Fruit fly (Drosophila melanogaster) whole organism, embryonic: ENCODE measurements around the gene CG5687.

ENCODE experiments used
- Awh ChIP-seq: fragments of 200-800 bp; sonication (Bioruptor generic); IDR thresholded peaks from 2 replicates; pipeline ENCODE4, ENCODE4 v1.3.6; 2022; ENCODE audit warnings: missing biosample characterization, missing genetic modification characterization
- CG10321 ChIP-seq: fragments of 200-800 bp; sonication (Bioruptor generic); IDR thresholded peaks from 2 replicates; pipeline ENCODE4 v1.3.6; 2022; ENCODE audit warnings: missing biosample characterization, missing genetic modification characterization
- CG10543 ChIP-seq: fragments of 200-800 bp; sonication (Bioruptor generic); optimal IDR thresholded peaks from 3 replicates; lab custom pipeline; 2017; ENCODE audit warnings: missing biosample characterization, mild to moderate bottlenecking, missing genetic modification characterization, moderate library complexity
- CG12299 ChIP-seq: fragments of 200-800 bp; sonication (Bioruptor generic); optimal IDR thresholded peaks from 2 replicates; lab custom pipeline; 2018; ENCODE audit warnings: missing biosample characterization, mild to moderate bottlenecking, missing genetic modification characterization
- CG17568 ChIP-seq: fragments of 200-800 bp; sonication (Bioruptor generic); optimal IDR thresholded peaks from 2 replicates; lab custom pipeline; 2018; ENCODE audit warnings: missing biosample characterization, mild to moderate bottlenecking, missing genetic modification characterization, moderate library complexity
- CG1832 ChIP-seq: fragments of 200-800 bp; sonication (Bioruptor generic); optimal IDR thresholded peaks from 2 replicates; lab custom pipeline; 2017; ENCODE audit warnings: missing biosample characterization, mild to moderate bottlenecking, missing genetic modification characterization, inconsistent platforms
- CG30431 ChIP-seq: fragments of 200-800 bp; sonication (Bioruptor generic); optimal IDR thresholded peaks from 2 replicates; lab custom pipeline; 2017; ENCODE audit warnings: missing biosample characterization, missing genetic modification characterization
- CG4820 ChIP-seq: fragments of 200-800 bp; sonication (Bioruptor generic); optimal IDR thresholded peaks from 3 replicates; lab custom pipeline; 2016; ENCODE audit warnings: missing biosample characterization, missing genetic modification characterization
- CG4854 ChIP-seq: fragments of 200-800 bp; sonication (Bioruptor generic); optimal IDR thresholded peaks from 2 replicates; lab custom pipeline; 2016; ENCODE audit warnings: missing biosample characterization, missing genetic modification characterization, inconsistent platforms
- CG8478 ChIP-seq: fragments of >200 bp; optimal IDR thresholded peaks from 2 replicates; lab custom pipeline; 2018
- Chrac-16 ChIP-seq: fragments of 200-800 bp; sonication (Bioruptor generic); optimal IDR thresholded peaks from 3 replicates; lab custom pipeline; 2016; ENCODE audit warnings: missing biosample characterization, missing genetic modification characterization
- D19B ChIP-seq: fragments of 200-800 bp; sonication (Bioruptor generic); optimal IDR thresholded peaks from 2 replicates; lab custom pipeline; 2017; ENCODE audit warnings: missing biosample characterization, mild to moderate bottlenecking, missing genetic modification characterization
- Dbx ChIP-seq: fragments of 200-800 bp; sonication (Bioruptor generic); IDR thresholded peaks from 3 replicates; pipeline ENCODE4 v1.3.6; 2022; ENCODE audit warnings: missing biosample characterization, missing genetic modification characterization
- Dfd ChIP-seq, 2 experiments: fragments of >200 bp; optimal IDR thresholded peaks; 2 replicates each; lab custom pipeline; 2017; ENCODE audit warnings: missing biosample characterization in 2 of 2, missing genetic modification characterization in 2 of 2
- Dip2 ChIP-seq: fragments of 200-800 bp; sonication (Bioruptor generic); IDR thresholded peaks from 2 replicates; pipeline ENCODE4 v1.3.6; 2022; ENCODE audit warnings: missing biosample characterization, missing genetic modification characterization
- Elba2 ChIP-seq: fragments of 200-800 bp; sonication (Bioruptor generic); optimal IDR thresholded peaks from 3 replicates; lab custom pipeline; 2016; ENCODE audit warnings: missing biosample characterization, missing genetic modification characterization
- Hey ChIP-seq: fragments of 200-800 bp; sonication (Bioruptor generic); optimal IDR thresholded peaks from 3 replicates; lab custom pipeline; 2018; ENCODE audit warnings: missing biosample characterization, mild to moderate bottlenecking, missing genetic modification characterization
- Jarid2 ChIP-seq: fragments of 200-800 bp; sonication (Bioruptor generic); optimal IDR thresholded peaks from 3 replicates; lab custom pipeline; 2017; ENCODE audit warnings: mild to moderate bottlenecking, missing biosample characterization, missing genetic modification reagents, missing genetic modification characterization
- Lim3 ChIP-seq: fragments of 200-800 bp; sonication (Bioruptor generic); IDR thresholded peaks from 2 replicates; pipeline ENCODE4 v1.3.6; 2022; ENCODE audit warnings: missing biosample characterization, missing genetic modification characterization
- Meics ChIP-seq: fragments of 200-800 bp; sonication (Bioruptor generic); optimal IDR thresholded peaks from 2 replicates; lab custom pipeline; 2017; ENCODE audit warnings: missing biosample characterization, mild to moderate bottlenecking, missing genetic modification characterization
- Nf-YA ChIP-seq: fragments of 200-800 bp; sonication (Bioruptor generic); IDR thresholded peaks from 2 replicates; pipeline ENCODE4 v1.3.6; 2022; ENCODE audit warnings: missing biosample characterization, missing genetic modification characterization
- Nf-YB ChIP-seq: fragments of 200-800 bp; sonication (Bioruptor generic); optimal IDR thresholded peaks from 3 replicates; lab custom pipeline; 2019; ENCODE audit warnings: missing biosample characterization, mild to moderate bottlenecking, missing genetic modification characterization, moderate library complexity
- Nf-YC ChIP-seq: fragments of 200-800 bp; optimal IDR thresholded peaks from 3 replicates; lab custom pipeline; 2019; ENCODE audit warnings: missing biosample characterization, mild to moderate bottlenecking, missing genetic modification characterization, moderate library complexity
- Sox100B ChIP-seq: fragments of 200-800 bp; sonication (Bioruptor generic); optimal IDR thresholded peaks from 3 replicates; lab custom pipeline; 2018; ENCODE audit warnings: missing biosample characterization, mild to moderate bottlenecking, missing genetic modification characterization
- Trl ChIP-seq, 3 experiments: fragments of >200 bp in 2 of 3; fragments of 200-800 bp in 1 of 3; sonication (Bioruptor generic) in 1 of 3; optimal IDR thresholded peaks; 2 replicates in 1 of 3; 3 replicates in 2 of 3; lab custom pipeline; 2016 to 2017; ENCODE audit warnings: missing biosample characterization in 1 of 3, missing genetic modification characterization in 1 of 3
- az2 ChIP-seq: fragments of 200-800 bp; sonication (Bioruptor generic); optimal IDR thresholded peaks from 3 replicates; lab custom pipeline; 2016; ENCODE audit warnings: missing biosample characterization, missing genetic modification characterization
- cad ChIP-seq: fragments of >200 bp; optimal IDR thresholded peaks from 2 replicates; lab custom pipeline; 2017; ENCODE audit warnings: missing biosample characterization, missing genetic modification characterization
- cg ChIP-seq: fragments of 200-800 bp; sonication (Bioruptor generic); optimal IDR thresholded peaks from 3 replicates; lab custom pipeline; 2019; ENCODE audit warnings: missing biosample characterization, mild to moderate bottlenecking, missing genetic modification characterization, moderate library complexity
- ci ChIP-seq: fragments of 200-800 bp; sonication (Bioruptor generic); IDR thresholded peaks from 3 replicates; pipeline ENCODE4 v1.3.6; 2022; ENCODE audit warnings: missing biosample characterization, missing genetic modification characterization
- crol ChIP-seq: fragments of 200-800 bp; sonication (Bioruptor generic); IDR thresholded peaks from 2 replicates; pipeline ENCODE4 v1.3.6; 2022; ENCODE audit warnings: missing biosample characterization, missing genetic modification characterization
- emc ChIP-seq: fragments of 200-800 bp; sonication (Bioruptor generic); optimal IDR thresholded peaks from 2 replicates; lab custom pipeline; 2016; ENCODE audit warnings: missing biosample characterization, missing genetic modification characterization
- ewg ChIP-seq: fragments of 200-800 bp; sonication (Bioruptor generic); optimal IDR thresholded peaks from 3 replicates; lab custom pipeline; 2017; ENCODE audit warnings: mild to moderate bottlenecking, missing biosample characterization, missing genetic modification reagents, missing genetic modification characterization
- exex ChIP-seq: fragments of 200-800 bp; sonication (Bioruptor generic); optimal IDR thresholded peaks from 4 replicates; lab custom pipeline; 2018; ENCODE audit warnings: missing biosample characterization, mild to moderate bottlenecking, missing genetic modification characterization, moderate library complexity
- ham ChIP-seq: fragments of 200-800 bp; sonication (Bioruptor generic); IDR thresholded peaks from 2 replicates; pipeline ENCODE4 v1.3.6; 2022; ENCODE audit warnings: missing biosample characterization, missing genetic modification characterization
- hkb ChIP-seq, 2 experiments: fragments of 200-800 bp in 1 of 2; fragments of >200 bp in 1 of 2; sonication (Bioruptor generic) in 1 of 2; IDR thresholded peaks in 1 of 2; optimal IDR thresholded peaks in 1 of 2; 2 replicates each; pipeline versions ENCODE4 v1.3.6 to Lab custom; 2017 to 2022; ENCODE audit warnings: missing biosample characterization in 1 of 2, missing genetic modification characterization in 1 of 2
- lov ChIP-seq, 2 experiments: fragments of 200-800 bp in 1 of 2; fragments of >200 bp in 1 of 2; sonication (Bioruptor generic) in 1 of 2; IDR thresholded peaks in 1 of 2; optimal IDR thresholded peaks in 1 of 2; 2 replicates in 1 of 2; 3 replicates in 1 of 2; pipeline versions ENCODE4 v1.3.6 to Lab custom; 2017 to 2022; ENCODE audit warnings: missing biosample characterization in 1 of 2, missing genetic modification characterization in 1 of 2
- mam ChIP-seq: fragments of 200-800 bp; sonication (Bioruptor generic); optimal IDR thresholded peaks from 3 replicates; lab custom pipeline; 2016; ENCODE audit warnings: missing biosample characterization, missing genetic modification characterization
- nerfin-1 ChIP-seq: fragments of 200-800 bp; sonication (Bioruptor generic); optimal IDR thresholded peaks from 3 replicates; lab custom pipeline; 2019; ENCODE audit warnings: missing biosample characterization, mild to moderate bottlenecking, missing genetic modification characterization, moderate library complexity
- odd ChIP-seq: fragments of 200-800 bp; sonication (Bioruptor generic); optimal IDR thresholded peaks from 2 replicates; lab custom pipeline; 2017; ENCODE audit warnings: missing biosample characterization, mild to moderate bottlenecking, missing genetic modification characterization
- sd ChIP-seq: fragments of 200-800 bp; sonication (Bioruptor generic); optimal IDR thresholded peaks from 3 replicates; lab custom pipeline; 2018; ENCODE audit warnings: missing biosample characterization, mild to moderate bottlenecking, missing genetic modification characterization, moderate library complexity
- seq ChIP-seq: fragments of 200-800 bp; sonication (Bioruptor generic); IDR thresholded peaks from 2 replicates; pipeline ENCODE4 v1.3.6; 2022; ENCODE audit warnings: missing biosample characterization, missing genetic modification characterization
- sqz ChIP-seq: fragments of 200-800 bp; sonication (Bioruptor generic); optimal IDR thresholded peaks from 3 replicates; lab custom pipeline; 2018; ENCODE audit warnings: missing biosample characterization, mild to moderate bottlenecking, missing genetic modification characterization
- wek ChIP-seq: fragments of 200-800 bp; sonication (Bioruptor generic); optimal IDR thresholded peaks from 3 replicates; lab custom pipeline; 2018; ENCODE audit warnings: missing biosample characterization, mild to moderate bottlenecking, missing genetic modification characterization, moderate library complexity
- yki ChIP-seq: fragments of >200 bp; optimal IDR thresholded peaks from 3 replicates; lab custom pipeline; 2018
- zf30C ChIP-seq: fragments of 200-800 bp; sonication (Bioruptor generic); optimal IDR thresholded peaks from 3 replicates; lab custom pipeline; 2018; ENCODE audit warnings: missing biosample characterization, mild to moderate bottlenecking, missing genetic modification characterization
- zfh1 ChIP-seq: fragments of 200-800 bp; sonication (Bioruptor generic); IDR thresholded peaks from 3 replicates; pipeline ENCODE4 v1.3.6; 2022; ENCODE audit warnings: missing biosample characterization, missing genetic modification characterization

CG5687 gene

DNA sequence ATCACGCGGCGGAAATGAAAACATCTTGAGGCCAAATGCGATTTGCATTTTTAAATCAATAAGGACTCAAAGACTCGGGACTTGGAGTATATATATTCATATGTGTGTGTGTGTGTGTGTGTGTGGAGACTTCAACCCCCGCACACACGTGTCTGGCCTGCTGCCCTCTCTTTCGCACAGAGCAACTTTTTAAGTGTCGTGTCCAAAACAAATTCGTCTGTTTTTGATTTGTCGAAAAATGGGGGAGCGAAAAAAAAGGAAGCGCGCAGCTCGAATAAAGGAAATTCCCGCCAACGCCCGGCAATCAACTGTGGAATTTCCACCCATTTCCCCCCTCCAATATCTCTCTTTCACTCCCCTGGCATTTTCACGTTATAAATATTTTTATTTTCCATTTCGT is 9.9 kb downstream of the CG5687 start:
- peak; percentile 35 for TF ChIP-seq nerfin-1 (tag; lab: Kevin White, UChicago)
- peak; percentile 85 for TF ChIP-seq Nf-YB (GFP tag; lab: Kevin White, UChicago)
- TF ChIP-seq crol: 0 out of 2 replicates have a peak, but pooled peaks have one; percentile 9
- TF ChIP-seq sd (tag; lab: Kevin White, UChicago): peak; percentile 41
- TF ChIP-seq hkb (optimal IDR thresholded peaks at IDR 0.05; lab: Kevin White, UChicago): no peak
- TF ChIP-seq hkb (GFP tag; IDR thresholded peaks at IDR 0.05; lab: Robert Waterston, UW): no peak
- peak; percentile 85 for TF ChIP-seq Nf-YC (tag; lab: Kevin White, UChicago)
- TF ChIP-seq mam: no peak
- TF ChIP-seq seq (GFP tag; lab: Robert Waterston, UW): peak; percentile 55
- peak; percentile 15 for TF ChIP-seq Hey (tag; lab: Kevin White, UChicago)
- peak; percentile 16 for TF ChIP-seq cg

DNA sequence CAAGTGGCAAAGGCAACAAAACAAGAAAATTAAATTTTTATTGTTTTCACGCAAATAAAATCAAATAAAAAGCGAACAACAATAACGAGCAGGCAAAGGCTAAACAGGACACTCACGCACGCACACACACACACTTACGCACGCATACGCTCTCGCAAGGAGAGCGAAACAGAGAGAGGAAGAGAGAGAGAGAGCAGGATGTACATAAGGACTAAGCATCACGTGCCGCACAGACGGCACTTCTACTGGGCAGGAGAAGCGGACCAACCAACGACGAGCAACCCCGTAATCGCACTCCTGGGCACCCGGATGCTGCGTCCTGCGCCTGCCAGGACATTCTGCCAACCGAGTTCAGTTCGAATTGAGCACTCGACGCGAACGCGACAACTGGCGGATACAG is 18.0 kb downstream of the CG5687 start, which contains the start of gene Dbx:
Gene Dbx (plus strand): TSS at position 365 of the 400 bp plus-strand sequence.
- TF ChIP-seq CG17568 (GFP tag; lab: Kevin White, UChicago) (no peak), Nf-YA (GFP tag; lab: Robert Waterston, UW) (peak; percentile 69), Awh (GFP tag; lab: Robert Waterston, UW) (no peak), yki (peak; percentile 39), CG12299 (no peak), zfh1 (GFP tag; lab: Robert Waterston, UW) (no peak), CG4854 (GFP tag; lab: Kevin White, UChicago) (no peak), ewg (GFP tag; lab: Kevin White, UChicago) (peak; percentile 17), CG1832 (peak; percentile 69), zf30C (GFP tag; lab: Kevin White, UChicago) (no peak), Trl (optimal IDR thresholded peaks at IDR 0.05; lab: Kevin White, UChicago) (peak; percentile 64 to 73), Trl (GFP tag; optimal IDR thresholded peaks at IDR 0.05; lab: Kevin White, UChicago) (no peak), odd (GFP tag; lab: Kevin White, UChicago) (no peak), emc (GFP tag; lab: Kevin White, UChicago) (no peak), Sox100B (no peak), Jarid2 (peak; percentile 51), Meics (GFP tag; lab: Kevin White, UChicago) (no peak), cg (peak; percentile 63), Nf-YB (GFP tag; lab: Kevin White, UChicago) (peak; percentile 97), exex (tag; lab: Kevin White, UChicago) (no peak), cad (GFP tag; lab: Kevin White, UChicago) (no peak), CG10321 (GFP tag; lab: Robert Waterston, UW) (0 out of 2 replicates have a peak, but pooled peaks have one; percentile 23), Nf-YC (tag; lab: Kevin White, UChicago) (peak; percentile 94), CG8478 (lab: Kevin White, UChicago) (peak; percentile 29), seq (GFP tag; lab: Robert Waterston, UW) (peak; percentile 67; the same call in 1 of the 2 replicates)

DNA sequence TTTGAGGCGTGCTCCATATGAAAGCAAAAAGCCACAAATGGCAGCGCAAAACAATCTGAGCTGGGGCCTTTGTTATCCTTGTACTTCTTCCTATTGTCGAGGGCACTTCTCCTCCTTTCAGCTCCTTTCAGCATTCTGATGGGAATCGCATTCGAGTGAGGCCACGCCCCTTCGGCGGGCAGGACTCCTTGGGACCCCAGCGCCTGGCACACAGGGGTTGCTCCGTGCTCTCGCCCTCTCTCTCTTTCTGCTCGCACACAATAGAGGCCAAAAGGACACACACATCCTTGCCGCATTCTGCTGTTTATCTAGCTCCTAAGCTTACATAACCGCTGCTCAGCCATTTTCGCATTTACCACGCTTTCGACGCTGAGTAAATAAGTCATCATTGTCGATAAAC is 18.9 kb downstream of the CG5687 start:
- TF ChIP-seq Lim3 (GFP tag; lab: Robert Waterston, UW) (no peak), CG1832 (peak; percentile 35), Dip2 (GFP tag; lab: Robert Waterston, UW) (no peak), CG30431 (GFP tag; lab: Kevin White, UChicago) (no peak), Chrac-16 (GFP tag; lab: Kevin White, UChicago) (no peak), ham (GFP tag; lab: Robert Waterston, UW) (no peak), az2 (GFP tag; lab: Kevin White, UChicago) (no peak), CG10543 (GFP tag; lab: Kevin White, UChicago) (no peak), Dfd (GFP tag; optimal IDR thresholded peaks at IDR 0.05; lab: Kevin White, UChicago) (no peak), CG4820 (GFP tag; lab: Kevin White, UChicago) (no peak), lov (optimal IDR thresholded peaks at IDR 0.05; lab: Kevin White, UChicago) (no peak), lov (GFP tag; IDR thresholded peaks at IDR 0.05; lab: Robert Waterston, UW) (0 out of 3 replicates have a peak, but pooled peaks have one; percentile 13), D19B (GFP tag; lab: Kevin White, UChicago) (no peak), Nf-YB (GFP tag; lab: Kevin White, UChicago) (peak; percentile 85), Nf-YC (tag; lab: Kevin White, UChicago) (peak; percentile 82), ci (GFP tag; lab: Robert Waterston, UW) (0 out of 3 replicates have a peak, but pooled peaks have one; percentile 34), seq (GFP tag; lab: Robert Waterston, UW) (peak; percentile 26; the same call in 1 of the 2 replicates), sqz (GFP tag; lab: Kevin White, UChicago) (no peak), wek (GFP tag; lab: Kevin White, UChicago) (no peak), Trl (optimal IDR thresholded peaks at IDR 0.05; lab: Kevin White, UChicago) (peak in 1 of 2 experiments; percentile 36), Trl (GFP tag; optimal IDR thresholded peaks at IDR 0.05; lab: Kevin White, UChicago) (no peak), Dbx (GFP tag; lab: Robert Waterston, UW) (0 out of 3 replicates have a peak, but pooled peaks have one; percentile 35), Elba2 (GFP tag; lab: Kevin White, UChicago) (peak; percentile 74), Nf-YA (GFP tag; lab: Robert Waterston, UW) (0 out of 2 replicates have a peak, but pooled peaks have one; percentile 34)
